Fruit fly (Drosophila melanogaster): ENCODE measurements around the gene Cpr67Fa1.
A peak's percentile ranks its signal among the peaks of the same experiment; 100 is the strongest.

The Cpr67Fa1 gene

dm6 chr3L:10844548-10845530, 45.0 kb upstream of the Cpr67Fa1 start (continued):
- TF ChIP-seq Sox102F (GFP tag; optimal IDR thresholded peaks at IDR 0.05) (peak; percentile 14), eg (GFP tag; IDR thresholded peaks at IDR 0.05) (no peak), acj6 (GFP tag; optimal IDR thresholded peaks at IDR 0.05) (no peak), CG7368 (GFP tag; optimal IDR thresholded peaks at IDR 0.05) (no peak), Eip78C (GFP tag) (peak; percentile 77), topi (GFP tag; optimal IDR thresholded peaks at IDR 0.05) (peak; percentile 32), CG31627 (GFP tag; optimal IDR thresholded peaks at IDR 0.05) (peak; percentile 49), esn (GFP tag; optimal IDR thresholded peaks at IDR 0.05) (peak; percentile 52), achi (GFP tag; optimal IDR thresholded peaks at IDR 0.05) (no peak), CG11902 (GFP tag; optimal IDR thresholded peaks at IDR 0.05) (no peak)

DNA sequence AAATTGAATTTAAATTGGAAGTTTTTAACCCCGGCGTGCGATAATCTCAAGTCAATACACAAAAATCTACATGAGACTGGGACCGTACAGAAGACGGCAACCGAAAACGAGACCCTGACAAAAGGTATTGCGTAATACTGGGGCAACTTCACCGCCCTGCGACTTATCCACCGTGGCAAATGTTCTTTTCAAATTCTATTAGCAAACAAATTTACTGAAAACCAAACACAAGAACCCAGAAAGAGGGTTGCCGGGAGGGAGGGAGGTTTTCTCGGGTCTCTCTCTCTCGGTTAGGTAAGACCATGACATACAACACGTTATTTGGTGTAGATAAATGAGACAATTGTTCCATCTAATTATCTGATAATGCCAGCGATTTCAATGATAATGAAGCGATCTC, 44.0 kb upstream of the Cpr67Fa1 start:
- peak; percentile 82 for TF ChIP-seq fkh (GFP tag; optimal IDR thresholded peaks at IDR 0.05)
- no peak for TF ChIP-seq dsx (GFP tag; optimal IDR thresholded peaks at IDR 0.05; ENCODE audit: poor library complexity, severe bottlenecking)
- no peak for TF ChIP-seq CG11294 (GFP tag; IDR thresholded peaks at IDR 0.05)

- TF ChIP-seq Sox14 (GFP tag; optimal IDR thresholded peaks at IDR 0.05) (peak; percentile 31), CG11762 (GFP tag; optimal IDR thresholded peaks at IDR 0.05; ENCODE audit: insufficient read depth) (no peak), salr (GFP tag; optimal IDR thresholded peaks at IDR 0.05) (peak in 1 of 2 experiments; percentile 6), spab (GFP tag; optimal IDR thresholded peaks at IDR 0.05) (peak; percentile 54), pdm3 (GFP tag; optimal IDR thresholded peaks at IDR 0.05) (peak; percentile 31), Hr38 (GFP tag; optimal IDR thresholded peaks at IDR 0.05) (no peak), CG6854 (GFP tag; optimal IDR thresholded peaks at IDR 0.05) (no peak), Eip78C (GFP tag) (peak; percentile 81), CG6163 (GFP tag; IDR thresholded peaks at IDR 0.05) (0 out of 3 replicates have a peak, but pooled peaks have one; percentile 38), esn (GFP tag; optimal IDR thresholded peaks at IDR 0.05) (peak; percentile 11), topi (GFP tag; optimal IDR thresholded peaks at IDR 0.05) (peak; percentile 18), CG8632 (GFP tag; optimal IDR thresholded peaks at IDR 0.05) (peak; percentile 37), Smox (GFP tag; optimal IDR thresholded peaks at IDR 0.05) (peak; percentile 12), CG10669 (GFP tag; optimal IDR thresholded peaks at IDR 0.05) (peak; percentile 69), CG10631 (GFP tag; optimal IDR thresholded peaks at IDR 0.05) (peak; percentile 35), Ets96B (tag; optimal IDR thresholded peaks at IDR 0.05) (peak; percentile 45), Lpt (GFP tag; optimal IDR thresholded peaks at IDR 0.05) (no peak), CG6808 (GFP tag; optimal IDR thresholded peaks at IDR 0.05) (peak; percentile 77), Sox102F (GFP tag; optimal IDR thresholded peaks at IDR 0.05) (no peak), CG8319 (GFP tag; optimal IDR thresholded peaks at IDR 0.05) (no peak), CG1621 (tag; optimal IDR thresholded peaks at IDR 0.05) (peak; percentile 29), vri (GFP tag; optimal IDR thresholded peaks at IDR 0.05) (no peak), CG7368 (GFP tag; optimal IDR thresholded peaks at IDR 0.05) (peak; percentile 11), CG4318 (GFP tag; optimal IDR thresholded peaks at IDR 0.05) (no peak), CG11294 (GFP tag; IDR thresholded peaks at IDR 0.05) (no peak), CG31627 (GFP tag; optimal IDR thresholded peaks at IDR 0.05) (peak; percentile 12), Gug (GFP tag; IDR thresholded peaks at IDR 0.05) (no peak), ss (GFP tag; optimal IDR thresholded peaks at IDR 0.05) (peak; percentile 47 to 57), CG9139 (GFP tag; optimal IDR thresholded peaks at IDR 0.05) (no peak), CG6276 (GFP tag; optimal IDR thresholded peaks at IDR 0.05) (no peak), OdsH (GFP tag; optimal IDR thresholded peaks at IDR 0.05) (peak; percentile 41), CG3032 (tag; optimal IDR thresholded peaks at IDR 0.05) (peak; percentile 61), CG32006 (GFP tag; optimal IDR thresholded peaks at IDR 0.05) (peak; percentile 23), svp (GFP tag) (peak; percentile 23), Hr39 (GFP tag; optimal IDR thresholded peaks at IDR 0.05) (no peak), CG6792 (GFP tag; optimal IDR thresholded peaks at IDR 0.05) (no peak), dsx (GFP tag; optimal IDR thresholded peaks at IDR 0.05; ENCODE audit: poor library complexity, severe bottlenecking) (peak; percentile 46), Eip93F (GFP tag; optimal IDR thresholded peaks at IDR 0.05) (no peak), acj6 (GFP tag; optimal IDR thresholded peaks at IDR 0.05) (peak; percentile 20)
Observed at dm6 chr3L:10847790-10848492, 41.8 kb upstream of the Cpr67Fa1 start.

Measured in whole organism, prepupa.